Fruit fly (Drosophila melanogaster) S2 (cell line): ENCODE results near the gene Arr2.

Experiments used
- CG8478 ChIP-seq: fragments of >200 bp; optimal IDR thresholded peaks from 2 replicates; lab custom pipeline; 2018
- CTCF ChIP-seq, 2 experiments: fragments of >200 bp; optimal IDR thresholded peaks; 2 replicates each; lab custom pipeline; 2018

The Arr2 gene

DNA sequence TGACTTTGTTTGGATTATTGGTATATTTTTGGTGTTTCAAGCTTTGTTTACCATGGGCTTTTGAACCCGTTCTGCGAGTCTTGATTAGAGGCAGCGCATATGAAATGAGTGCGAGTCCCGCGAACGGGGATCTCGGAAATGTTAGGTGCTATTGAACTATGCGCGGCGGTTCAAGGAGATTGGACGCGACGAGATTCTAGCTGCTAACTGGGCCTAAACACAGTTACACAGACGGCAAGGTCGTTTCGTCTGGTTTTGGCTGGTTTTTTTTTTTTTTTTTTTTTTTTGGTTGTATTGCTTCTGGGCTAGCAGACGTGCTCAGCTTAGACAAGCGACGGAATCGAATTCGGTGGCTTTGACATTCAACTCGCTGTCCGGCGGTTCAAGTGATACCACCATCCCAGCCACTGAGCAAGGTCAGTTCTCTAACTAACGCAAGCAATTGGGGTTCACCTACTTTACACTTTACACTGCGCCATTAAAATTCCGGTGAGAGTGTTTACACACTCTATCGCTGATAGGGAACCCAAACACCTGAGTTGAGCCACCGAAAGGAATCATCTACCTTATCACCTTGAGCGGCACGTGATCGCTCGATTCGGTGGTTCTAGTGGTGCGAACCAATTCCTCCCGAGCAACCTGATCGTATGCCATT is 33.3 kb upstream of the Arr2 start:
- TF ChIP-seq CG8478 (lab: Kevin White, UChicago) (no peak), CTCF (optimal IDR thresholded peaks at IDR 0.05; lab: Kevin White, UChicago) (no peak)

dm6 chr3L:8681271-8681670 is 32.5 kb upstream of the Arr2 start:
- no peak for TF ChIP-seq CG8478 (lab: Kevin White, UChicago)
- TF ChIP-seq CTCF (optimal IDR thresholded peaks at IDR 0.05; lab: Kevin White, UChicago): no peak

DNA sequence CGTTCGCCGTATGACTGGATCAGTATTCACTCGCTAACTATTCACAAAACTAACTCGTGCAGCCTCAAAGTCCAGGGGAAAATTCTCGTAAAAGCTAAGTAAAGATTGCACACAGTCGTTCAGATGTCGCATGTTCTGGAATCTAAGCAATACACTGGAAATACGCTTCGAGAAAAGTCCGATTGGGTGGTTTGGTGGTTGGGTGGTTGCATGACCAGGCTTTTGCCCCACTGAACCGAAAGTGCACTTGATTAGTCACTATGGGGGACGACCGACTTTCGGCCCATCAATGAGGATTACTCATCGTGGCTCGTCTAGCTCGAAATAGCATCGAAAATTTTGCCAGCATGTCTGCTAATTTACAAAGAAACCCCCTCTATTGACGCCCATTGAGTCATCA is 31.6 kb upstream of the Arr2 start:
- TF ChIP-seq CG8478 (lab: Kevin White, UChicago): no peak
- no peak for TF ChIP-seq CTCF (optimal IDR thresholded peaks at IDR 0.05; lab: Kevin White, UChicago)

dm6 chr3L:8677774-8678173 is 29.0 kb upstream of the Arr2 start:
- no peak for TF ChIP-seq CTCF (optimal IDR thresholded peaks at IDR 0.05; lab: Kevin White, UChicago)
- TF ChIP-seq CG8478 (lab: Kevin White, UChicago): no peak

dm6 chr3L:8676500-8676899 is 27.8 kb upstream of the Arr2 start:
- no peak for TF ChIP-seq CG8478 (lab: Kevin White, UChicago)

- no peak for TF ChIP-seq CTCF (optimal IDR thresholded peaks at IDR 0.05; lab: Kevin White, UChicago)
- no peak for TF ChIP-seq CG8478 (lab: Kevin White, UChicago)
Observed at dm6 chr3L:8675545-8676084, 26.9 kb upstream of the Arr2 start, which contains the start of gene hry. TSS of gene hry (plus strand) at chr3L:8675759.

- TF ChIP-seq CTCF (optimal IDR thresholded peaks at IDR 0.05; lab: Kevin White, UChicago): no peak
- TF ChIP-seq CG8478 (lab: Kevin White, UChicago): no peak
Observed at dm6 chr3L:8675029-8675544, 26.4 kb upstream of the Arr2 start.

dm6 chr3L:8673377-8674000 is 24.8 kb upstream of the Arr2 start:
- no peak for TF ChIP-seq CG8478 (lab: Kevin White, UChicago)
- TF ChIP-seq CTCF (optimal IDR thresholded peaks at IDR 0.05; lab: Kevin White, UChicago): no peak

DNA sequence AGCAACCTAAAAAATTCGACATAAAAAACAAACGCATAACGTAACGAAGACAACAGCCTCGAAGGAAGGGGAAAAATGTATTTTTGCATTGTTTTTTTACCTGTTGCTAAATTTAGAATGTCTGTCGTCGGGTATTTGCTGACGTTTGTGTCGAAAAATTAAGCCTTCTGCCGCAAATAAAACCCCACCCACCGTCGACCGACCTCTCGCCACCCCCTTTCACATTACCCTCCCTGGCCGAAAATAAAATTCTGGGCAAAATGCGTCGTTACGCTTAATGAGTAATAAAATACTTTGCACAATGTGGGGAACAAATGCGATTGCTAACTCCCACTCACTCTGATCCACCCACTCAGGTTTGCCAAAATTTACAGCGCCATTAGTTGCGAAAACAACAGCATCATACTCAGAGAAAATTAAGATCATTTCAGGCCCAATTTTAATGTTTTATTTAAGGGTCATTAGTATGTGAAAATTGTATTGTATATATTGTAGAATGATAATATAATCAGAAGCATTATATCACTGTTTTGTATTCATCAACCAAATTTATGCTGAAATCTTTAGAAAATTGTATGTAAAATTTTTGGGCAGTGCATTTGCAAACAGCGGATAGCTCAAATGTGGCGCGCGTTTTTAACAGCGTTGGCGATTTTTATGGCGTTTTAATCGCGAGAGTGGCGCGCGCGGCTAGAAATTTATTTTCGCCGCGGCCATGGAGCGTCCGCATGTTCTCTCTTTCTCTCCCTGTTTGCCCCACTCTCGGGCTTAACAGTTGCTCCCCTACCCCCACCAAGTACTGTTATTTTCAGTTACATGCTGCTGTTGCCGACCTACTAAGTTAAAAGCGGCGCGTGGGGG is 23.7 kb upstream of the Arr2 start:
- TF ChIP-seq CG8478 (lab: Kevin White, UChicago) (no peak), CTCF (optimal IDR thresholded peaks at IDR 0.05; lab: Kevin White, UChicago) (no peak)

- TF ChIP-seq CTCF (optimal IDR thresholded peaks at IDR 0.05; lab: Kevin White, UChicago) (no peak), CG8478 (lab: Kevin White, UChicago) (no peak)
Observed at dm6 chr3L:8670983-8671382, 22.2 kb upstream of the Arr2 start.

- peak; percentile 62 to 67 for TF ChIP-seq CTCF (optimal IDR thresholded peaks at IDR 0.05; lab: Kevin White, UChicago)
- TF ChIP-seq CG8478 (lab: Kevin White, UChicago): no peak
Observed at dm6 chr3L:8669847-8670622, 21.3 kb upstream of the Arr2 start.

DNA sequence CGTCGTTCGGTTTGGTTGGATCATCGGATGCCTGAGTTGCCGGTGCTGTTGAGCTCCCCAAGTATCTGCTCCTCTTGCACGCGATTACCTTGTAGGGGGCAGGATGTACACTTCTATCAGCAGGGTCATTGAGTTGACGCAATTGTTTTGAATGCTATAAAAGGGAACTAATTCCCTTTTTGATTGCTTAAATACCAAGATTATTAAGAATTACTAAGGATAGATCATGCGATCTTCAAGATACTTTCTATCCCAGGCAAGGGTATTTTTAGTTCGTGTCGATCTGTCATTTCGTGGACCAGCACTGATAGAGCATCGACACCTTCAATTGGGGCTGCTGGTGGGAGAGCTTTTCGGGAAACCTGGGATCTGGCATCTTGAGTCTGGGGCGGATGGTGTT is 20.4 kb upstream of the Arr2 start:
- TF ChIP-seq CG8478 (lab: Kevin White, UChicago) (no peak), CTCF (optimal IDR thresholded peaks at IDR 0.05; lab: Kevin White, UChicago) (no peak)

- TF ChIP-seq CG8478 (lab: Kevin White, UChicago) (no peak), CTCF (optimal IDR thresholded peaks at IDR 0.05; lab: Kevin White, UChicago) (no peak)
Observed at dm6 chr3L:8667809-8668593, 19.3 kb upstream of the Arr2 start.
